Worm (Caenorhabditis elegans): ENCODE results near the gene eif-2Bepsilon.

The eif-2Bepsilon gene

ce11 chrII:8625163-8625562, 36.5 kb upstream of the eif-2Bepsilon start, which contains the start of gene sptf-2 (continued):
- TF ChIP-seq nhr-237 (tag; optimal IDR thresholded peaks at IDR 0.05) (no peak), hif-1 (tag; optimal IDR thresholded peaks at IDR 0.05) (no peak), unc-39 (tag; optimal IDR thresholded peaks at IDR 0.05) (no peak), lin-13 (GFP tag; optimal IDR thresholded peaks at IDR 0.05) (no peak), lin-1 (GFP tag; IDR thresholded peaks at IDR 0.05) (no peak; the same call in 1 of the 2 replicates), dmd-9 (GFP tag; IDR thresholded peaks at IDR 0.05) (no peak), dpl-1 (GFP tag; optimal IDR thresholded peaks at IDR 0.05) (no peak), ceh-82 (tag; optimal IDR thresholded peaks at IDR 0.05) (no peak), nhr-6 (tag; optimal IDR thresholded peaks at IDR 0.05) (peak; percentile 59), lin-15B (tag; optimal IDR thresholded peaks at IDR 0.05) (no peak), mes-2 (tag; optimal IDR thresholded peaks at IDR 0.05; ENCODE audit: poor library complexity, severe bottlenecking) (no peak), Y105C5A.15 (GFP tag; IDR thresholded peaks at IDR 0.05) (no peak), vab-7 (GFP tag; IDR thresholded peaks at IDR 0.05) (no peak), mep-1 (tag; optimal IDR thresholded peaks at IDR 0.05) (no peak), nhr-77 (tag; optimal IDR thresholded peaks at IDR 0.05) (peak; percentile 76), jun-1 (tag; optimal IDR thresholded peaks at IDR 0.05) (no peak), madf-9 (GFP tag; conservative IDR thresholded peaks at IDR 0.05) (no peak), sdz-12 (GFP tag; optimal IDR thresholded peaks at IDR 0.05) (no peak), fos-1 (tag; optimal IDR thresholded peaks at IDR 0.05) (no peak), egl-27 (tag; optimal IDR thresholded peaks at IDR 0.05) (no peak), hlh-11 (tag; optimal IDR thresholded peaks at IDR 0.05) (peak; percentile 87), nhr-102 (tag; optimal IDR thresholded peaks at IDR 0.05) (no peak), ztf-11 (tag; optimal IDR thresholded peaks at IDR 0.05) (no peak), spr-1 (tag; optimal IDR thresholded peaks at IDR 0.05) (no peak), fkh-10 (GFP tag; optimal IDR thresholded peaks at IDR 0.05) (no peak), madf-5 (GFP tag; IDR thresholded peaks at IDR 0.05) (no peak), nhr-11 (tag; optimal IDR thresholded peaks at IDR 0.05) (no peak), ama-1 (optimal IDR thresholded peaks at IDR 0.05) (no peak), lin-29 (GFP tag; IDR thresholded peaks at IDR 0.05) (no peak), ztf-7 (tag; optimal IDR thresholded peaks at IDR 0.05) (no peak), F37D6.2 (tag; optimal IDR thresholded peaks at IDR 0.05) (no peak), pqm-1 (tag; optimal IDR thresholded peaks at IDR 0.05) (peak; percentile 97), unc-130 (GFP tag; optimal IDR thresholded peaks at IDR 0.05) (no peak), Y5F2A.4 (GFP tag; optimal IDR thresholded peaks at IDR 0.05) (no peak), saeg-2 (GFP tag; IDR thresholded peaks at IDR 0.05) (no peak), spr-3 (GFP tag; optimal IDR thresholded peaks at IDR 0.05) (no peak), lir-3 (tag; optimal IDR thresholded peaks at IDR 0.05) (no peak), Y48G9A.11 (GFP tag; IDR thresholded peaks at IDR 0.05) (no peak), F49E8.2 (tag; optimal IDR thresholded peaks at IDR 0.05; ENCODE audit: borderline replicate concordance) (no peak)

ce11 chrII:8626598-8626997, 35.1 kb upstream of the eif-2Bepsilon start:
- peak in 1 of 2 experiments; percentile 78 for TF ChIP-seq unc-62 (GFP tag; optimal IDR thresholded peaks at IDR 0.05 in 1 of 2)
- TF ChIP-seq unc-62 (tag; optimal IDR thresholded peaks at IDR 0.05): no peak
- no peak for TF ChIP-seq ceh-44 (GFP tag; IDR thresholded peaks at IDR 0.05)

ce11 chrII:8627907-8628306, 33.8 kb upstream of the eif-2Bepsilon start:
- TF ChIP-seq php-3 (GFP tag; IDR thresholded peaks at IDR 0.05) (no peak), aha-1 (tag) (peak; percentile 93)
